ENCODE assay signal across 2 fruit fly cellular contexts in the genomic region with DNA sequence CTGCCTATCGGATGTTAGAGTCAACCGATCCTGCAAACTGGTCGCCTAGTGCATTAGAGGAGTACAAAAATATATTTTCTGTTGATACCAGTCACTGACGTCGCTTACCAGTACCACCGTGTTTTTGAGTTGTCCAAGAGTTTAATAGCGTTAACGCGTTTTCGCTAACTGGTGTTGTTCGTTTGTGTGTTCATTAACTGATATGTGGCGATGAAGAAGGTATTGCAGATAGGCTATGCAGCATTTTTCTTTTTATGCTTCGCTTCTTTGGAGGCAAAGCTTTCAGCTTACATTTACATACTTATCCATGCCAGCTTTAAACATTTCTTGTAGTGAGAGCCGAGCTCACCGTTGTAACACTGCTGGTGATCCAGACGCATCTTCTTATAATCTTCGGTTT.
TF ChIP-seq lines count a peak whose summit lies in the region.

No protein-coding gene starts in this region.

- TF ChIP-seq CTCF in whole organism, embryonic (GFP tag; optimal IDR thresholded peaks at IDR 0.05; lab: Kevin White, UChicago) = no peak

TF ChIP-seq in whole organism, adult, 20 proteins besides CTCF, POLR2A, EP300 and RAD21:
- TF ChIP-seq cnc (optimal IDR thresholded peaks at IDR 0.05; lab: Kevin White, UChicago) = no peak
- peak; percentile 20 for TF ChIP-seq kay (GFP tag; lab: Kevin White, UChicago; ENCODE audit: borderline replicate concordance)

TF ChIP-seq in whole organism, embryonic, 481 proteins besides CTCF, POLR2A, EP300 and RAD21:
- peak; percentile 75 for TF ChIP-seq CG8089 (GFP tag; optimal IDR thresholded peaks at IDR 0.05; lab: Kevin White, UChicago)
- TF ChIP-seq CrebB (tag; optimal IDR thresholded peaks at IDR 0.05; lab: Kevin White, UChicago) = no peak
- no peak for TF ChIP-seq gt (GFP tag; IDR thresholded peaks at IDR 0.05; lab: Robert Waterston, UW)
- TF ChIP-seq CG2199 (GFP tag; IDR thresholded peaks at IDR 0.05; lab: Robert Waterston, UW) = peak; percentile 88
- no peak for TF ChIP-seq fd102C (GFP tag; optimal IDR thresholded peaks at IDR 0.05; lab: Kevin White, UChicago)
- no peak for TF ChIP-seq CG2129 (GFP tag; IDR thresholded peaks at IDR 0.05; lab: Robert Waterston, UW; ENCODE audit: partially characterized antibody)
- TF ChIP-seq eve (GFP tag; optimal IDR thresholded peaks at IDR 0.05; lab: Kevin White, UChicago) = no peak
- no peak for TF ChIP-seq ewg (GFP tag; optimal IDR thresholded peaks at IDR 0.05; lab: Kevin White, UChicago)
- no peak for TF ChIP-seq Doc2 (GFP tag; IDR thresholded peaks at IDR 0.05; lab: Robert Waterston, UW)
- TF ChIP-seq vnd (GFP tag; IDR thresholded peaks at IDR 0.05; lab: Robert Waterston, UW; ENCODE audit: partially characterized antibody) = no peak
- TF ChIP-seq Hmr (GFP tag; optimal IDR thresholded peaks at IDR 0.05; lab: Kevin White, UChicago) = no peak
- no peak for TF ChIP-seq CG10959 (GFP tag; IDR thresholded peaks at IDR 0.05; lab: Robert Waterston, UW)

Comparison
In these comparisons a context has a peak if more than half of its experiments do, and no peak if none do; other contexts are left out.
1. Of the 1 proteins assayed by ChIP-seq in both whole organism, embryonic and whole organism, adult: peak only in whole organism, embryonic: none; only in whole organism, adult: kay; in both: none; in neither: 0.